Worm (Caenorhabditis elegans) whole organism, mixed stage, embryonic: ENCODE measurements around the gene btb-4.

Experiments used
- ceh-83 ChIP-seq: fragments of 200-800 bp; sonication (Bioruptor generic); optimal IDR thresholded peaks from 2 replicates; lab custom pipeline; 2018; ENCODE audit warnings: mild to moderate bottlenecking, missing genetic modification characterization, missing compliant biosample characterization
- nhr-2 ChIP-seq: fragments of 150-350 bp; optimal IDR thresholded peaks from 2 replicates; lab custom pipeline; 2014; ENCODE audit warnings: missing biosample characterization, missing genetic modification characterization
- nhr-28 ChIP-seq: fragments of 150-350 bp; optimal IDR thresholded peaks from 2 replicates; lab custom pipeline; 2014; ENCODE audit warnings: missing biosample characterization, missing genetic modification characterization
- snpc-4 ChIP-seq: fragments of 150-350 bp; optimal IDR thresholded peaks from 2 replicates; lab custom pipeline; 2014; ENCODE audit warnings: missing biosample characterization, missing genetic modification characterization
- unc-62 ChIP-seq: fragments of 150-350 bp; optimal IDR thresholded peaks from 2 replicates; lab custom pipeline; 2014; ENCODE audit warnings: missing biosample characterization, missing genetic modification reagents, missing genetic modification characterization
- ztf-11 ChIP-seq: fragments of 150-350 bp; optimal IDR thresholded peaks from 2 replicates; lab custom pipeline; 2014; ENCODE audit warnings: missing biosample characterization, missing genetic modification characterization

DNA sequence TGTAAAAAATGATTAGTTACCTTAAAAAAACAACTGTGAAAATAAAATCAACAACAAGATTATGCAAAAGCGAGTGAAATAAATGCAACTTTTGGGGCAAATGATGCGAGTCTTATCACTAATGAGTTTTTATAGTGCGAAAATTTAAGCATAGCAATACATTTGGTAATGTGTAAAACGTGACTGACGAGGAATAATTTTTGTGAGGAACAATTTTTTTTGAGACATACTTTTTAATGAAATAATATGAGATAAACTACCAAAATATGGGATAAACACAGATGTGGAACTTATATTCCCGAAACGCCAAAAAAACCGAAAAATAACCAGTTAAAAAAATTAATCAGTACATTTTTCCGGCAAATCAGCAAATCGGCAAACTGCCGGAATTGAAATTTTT lies 48.3 kb downstream of the btb-4 start, which contains the start of gene F07E5.9:
- TF ChIP-seq ztf-11 (no peak), ceh-83 (no peak), snpc-4 (tag; lab: Kevin White, UChicago) (no peak), unc-62 (GFP tag; lab: Kevin White, UChicago) (no peak), nhr-2 (no peak), nhr-28 (tag; lab: Kevin White, UChicago) (no peak)
